Fruit fly (Drosophila melanogaster) whole organism, pupa: Measurements from ENCODE around the gene CG42587.
"Not testable (repeated sequence)": the region's sequence is repeated elsewhere in the genome, so short reads cannot be mapped to it uniquely, and the experiment has no call there.

ENCODE experiments used
- CG10348 ChIP-seq: fragments of 200-800 bp; sonication (Bioruptor generic); IDR thresholded peaks from 2 replicates; pipeline ENCODE4 v1.3.6; 2022; ENCODE audit warnings: missing biosample characterization, missing genetic modification characterization
- CG13204 ChIP-seq: fragments of 200-800 bp; sonication (Bioruptor generic); optimal IDR thresholded peaks from 2 replicates; lab custom pipeline; 2018; ENCODE audit warnings: missing biosample characterization, mild to moderate bottlenecking, missing genetic modification characterization, moderate library complexity
- CG14655 ChIP-seq: fragments of 200-800 bp; sonication (Bioruptor generic); optimal IDR thresholded peaks from 3 replicates; lab custom pipeline; 2017; ENCODE audit warnings: mild to moderate bottlenecking, missing biosample characterization, missing genetic modification reagents, missing genetic modification characterization
- CG15710 ChIP-seq: fragments of 200-800 bp; sonication (Bioruptor generic); optimal IDR thresholded peaks from 2 replicates; lab custom pipeline; 2018; ENCODE audit warnings: missing biosample characterization, mild to moderate bottlenecking, missing genetic modification characterization, moderate library complexity
- CG32121 ChIP-seq: fragments of 200-800 bp; sonication (Bioruptor generic); IDR thresholded peaks from 2 replicates; pipeline ENCODE4 v1.3.6; 2022; ENCODE audit warnings: missing biosample characterization, missing genetic modification characterization
- CG34367 ChIP-seq: fragments of 200-800 bp; sonication (Bioruptor generic); optimal IDR thresholded peaks from 2 replicates; lab custom pipeline; 2018; ENCODE audit warnings: missing biosample characterization, mild to moderate bottlenecking, missing genetic modification characterization
- CG4496 ChIP-seq: fragments of 200-800 bp; sonication (Bioruptor generic); IDR thresholded peaks from 3 replicates; pipeline ENCODE4 v1.3.6; 2022; ENCODE audit warnings: missing biosample characterization, missing genetic modification characterization
- CG8159 ChIP-seq: fragments of 200-800 bp; sonication (Bioruptor generic); optimal IDR thresholded peaks from 3 replicates; lab custom pipeline; 2018; ENCODE audit warnings: missing biosample characterization, mild to moderate bottlenecking, missing genetic modification characterization, moderate library complexity
- CG8301 ChIP-seq: fragments of 200-800 bp; sonication (Bioruptor generic); optimal IDR thresholded peaks from 2 replicates; lab custom pipeline; 2018; ENCODE audit warnings: missing biosample characterization, mild to moderate bottlenecking, missing genetic modification characterization
- CG9948 ChIP-seq: fragments of 200-800 bp; sonication (Bioruptor generic); optimal IDR thresholded peaks from 2 replicates; lab custom pipeline; 2018; ENCODE audit warnings: missing biosample characterization, mild to moderate bottlenecking, missing genetic modification characterization, moderate library complexity
- D1 ChIP-seq: fragments of 200-800 bp; sonication (Bioruptor generic); optimal IDR thresholded peaks from 2 replicates; lab custom pipeline; 2018; ENCODE audit warnings: missing biosample characterization, mild to moderate bottlenecking, missing genetic modification characterization, moderate library complexity
- EcR ChIP-seq: fragments of 200-800 bp; sonication (Bioruptor generic); optimal IDR thresholded peaks from 3 replicates; lab custom pipeline; 2019; ENCODE audit warnings: missing biosample characterization, missing genetic modification characterization, mild to moderate bottlenecking, moderate library complexity, missing genetic modification reagents
- Ets98B ChIP-seq: fragments of 200-800 bp; sonication (Bioruptor generic); IDR thresholded peaks from 2 replicates; pipeline ENCODE4 v1.3.6; 2022; ENCODE audit warnings: missing biosample characterization, missing genetic modification characterization
- Pif1A ChIP-seq: fragments of 200-800 bp; sonication (Bioruptor generic); optimal IDR thresholded peaks from 3 replicates; lab custom pipeline; 2016; ENCODE audit warnings: missing biosample characterization, missing genetic modification characterization
- Pif1B ChIP-seq: fragments of 200-800 bp; sonication (Bioruptor generic); optimal IDR thresholded peaks from 3 replicates; lab custom pipeline; 2016; ENCODE audit warnings: missing biosample characterization, missing genetic modification characterization
- Snoo ChIP-seq: fragments of 200-800 bp; sonication (Bioruptor generic); optimal IDR thresholded peaks from 3 replicates; lab custom pipeline; 2017; ENCODE audit warnings: missing biosample characterization, mild to moderate bottlenecking, missing genetic modification characterization, inconsistent platforms
- fd96Ca ChIP-seq: fragments of 200-800 bp; sonication (Bioruptor generic); IDR thresholded peaks from 3 replicates; pipeline ENCODE4 v1.3.6; 2022; ENCODE audit warnings: missing biosample characterization, missing genetic modification characterization
- gl ChIP-seq: fragments of 200-800 bp; sonication (Bioruptor generic); optimal IDR thresholded peaks from 2 replicates; lab custom pipeline; 2018; ENCODE audit warnings: missing biosample characterization, mild to moderate bottlenecking, missing genetic modification characterization
- rn ChIP-seq: fragments of 200-800 bp; sonication (Bioruptor generic); IDR thresholded peaks from 2 replicates; pipeline ENCODE4 v1.3.6; 2022; ENCODE audit warnings: missing biosample characterization, missing genetic modification characterization

The CG42587 gene

DNA sequence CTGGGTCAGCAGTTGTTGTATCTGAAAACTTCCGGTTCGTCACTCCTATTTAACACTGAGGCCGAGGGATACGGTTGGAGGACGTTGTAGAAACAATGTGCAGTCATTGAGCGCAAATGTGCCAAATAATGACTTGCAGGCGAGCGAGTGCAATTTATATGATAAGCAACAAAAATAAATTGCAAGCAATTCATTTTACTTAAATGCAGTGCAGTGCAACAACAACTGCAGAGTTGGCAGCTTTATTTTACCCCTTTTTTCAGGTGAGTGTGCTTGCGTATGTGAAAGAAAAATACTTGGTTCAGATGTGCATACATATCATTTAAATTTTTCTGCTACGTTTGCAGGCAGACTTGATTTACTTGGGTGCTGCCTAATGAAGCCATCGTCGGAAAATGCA is 1.1 kb upstream of the CG42587 start:
- TF ChIP-seq Pif1B (GFP tag; lab: Kevin White, UChicago): no peak
- no peak for TF ChIP-seq Snoo (tag; lab: Kevin White, UChicago)
- no peak for TF ChIP-seq CG4496 (GFP tag; lab: Robert Waterston, UW)
- no peak for TF ChIP-seq CG10348
- TF ChIP-seq Pif1A (GFP tag; lab: Kevin White, UChicago): no peak
- no peak for TF ChIP-seq fd96Ca (GFP tag; lab: Robert Waterston, UW)
- TF ChIP-seq CG13204 (GFP tag; lab: Kevin White, UChicago): no peak
- no peak for TF ChIP-seq rn
- TF ChIP-seq CG8159 (tag; lab: Kevin White, UChicago): no peak
- no peak for TF ChIP-seq CG34367
- no peak for TF ChIP-seq Ets98B (GFP tag; lab: Robert Waterston, UW)
- TF ChIP-seq gl: no peak
- no peak for TF ChIP-seq D1 (tag; lab: Kevin White, UChicago)
- no peak for TF ChIP-seq CG9948 (tag; lab: Kevin White, UChicago)
- no peak for TF ChIP-seq CG15710
- no peak for TF ChIP-seq EcR (GFP tag; lab: Kevin White, UChicago)
- TF ChIP-seq CG8301: no peak

DNA sequence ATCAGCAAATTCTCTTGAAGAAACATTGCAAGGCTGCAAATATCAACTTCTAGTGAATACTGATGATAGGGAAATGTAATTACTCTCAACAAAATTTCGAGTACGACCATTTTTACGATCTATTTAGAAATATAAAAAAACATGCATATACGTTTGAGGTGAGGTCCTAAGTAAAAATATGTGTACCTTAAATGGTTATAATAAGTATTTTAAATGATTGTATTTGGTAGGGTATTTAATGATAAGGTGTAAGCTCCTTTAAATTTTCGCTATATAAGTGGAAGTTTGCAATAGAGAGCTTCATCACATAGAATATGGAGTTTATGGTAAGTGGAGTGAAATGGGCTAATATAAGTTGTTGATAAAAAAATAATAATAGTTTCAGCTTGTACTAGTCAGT is 889 bp downstream of the CG42587 start, which contains the start of gene CG42681:
Gene CG42681 (plus strand): TSS at position 301 of the 400 bp plus-strand sequence.
- TF ChIP-seq Snoo (tag; lab: Kevin White, UChicago): no peak
- no peak for TF ChIP-seq rn
- TF ChIP-seq CG4496 (GFP tag; lab: Robert Waterston, UW): no peak

DNA sequence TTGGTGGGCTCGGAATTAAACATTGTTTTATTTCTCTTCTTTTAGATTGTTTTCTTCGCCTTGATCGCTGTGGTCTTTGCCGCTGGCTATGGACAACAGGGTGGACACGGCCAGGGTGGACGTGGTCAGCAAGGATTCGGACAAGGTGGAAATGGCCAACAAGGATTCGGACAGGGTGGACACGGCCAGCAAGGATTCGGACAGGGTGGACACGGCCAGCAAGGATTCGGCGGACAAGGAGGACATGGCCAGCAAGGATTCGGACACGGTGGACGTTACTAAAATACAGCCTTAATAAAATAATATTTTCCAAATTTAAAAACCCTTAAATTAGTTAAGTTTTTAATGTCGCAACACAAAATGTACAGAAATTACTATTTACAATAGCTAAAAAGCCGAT is 1.7 kb downstream of the CG42587 start:
- no peak for TF ChIP-seq CG13204 (GFP tag; lab: Kevin White, UChicago)
- TF ChIP-seq EcR (GFP tag; lab: Kevin White, UChicago): no peak
- TF ChIP-seq gl: no peak
- no peak for TF ChIP-seq CG4496 (GFP tag; lab: Robert Waterston, UW)
- no peak for TF ChIP-seq CG10348
- TF ChIP-seq rn: no peak
- no peak for TF ChIP-seq CG14655 (GFP tag; lab: Kevin White, UChicago)
- no peak for TF ChIP-seq Ets98B (GFP tag; lab: Robert Waterston, UW)
- TF ChIP-seq fd96Ca (GFP tag; lab: Robert Waterston, UW): no peak

DNA sequence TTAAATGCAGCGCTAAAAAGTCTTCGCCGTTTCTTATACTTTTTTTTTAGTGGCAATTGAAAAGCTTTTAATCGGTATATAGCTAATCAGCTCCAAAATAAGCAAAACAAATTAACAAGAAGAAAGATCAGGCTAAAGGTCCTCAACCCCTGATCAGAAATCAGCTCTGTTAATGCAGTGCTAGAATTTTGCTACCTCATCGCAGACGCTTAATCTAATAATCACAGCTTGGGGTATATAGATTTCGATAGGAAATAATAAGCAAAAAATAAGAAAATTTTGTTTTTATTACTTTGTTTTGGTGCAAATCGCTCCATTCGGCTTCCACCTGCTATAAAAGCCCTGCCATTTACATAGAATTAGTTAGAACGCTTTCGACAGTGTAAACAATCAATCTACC is 2.1 kb downstream of the CG42587 start, which contains the start of gene CG34166:
Gene CG34166 (plus strand): TSS at position 301 of the 400 bp plus-strand sequence.
- not testable (repeated sequence) for TF ChIP-seq CG8301; Ets98B (GFP tag; lab: Robert Waterston, UW); fd96Ca (GFP tag; lab: Robert Waterston, UW)

DNA sequence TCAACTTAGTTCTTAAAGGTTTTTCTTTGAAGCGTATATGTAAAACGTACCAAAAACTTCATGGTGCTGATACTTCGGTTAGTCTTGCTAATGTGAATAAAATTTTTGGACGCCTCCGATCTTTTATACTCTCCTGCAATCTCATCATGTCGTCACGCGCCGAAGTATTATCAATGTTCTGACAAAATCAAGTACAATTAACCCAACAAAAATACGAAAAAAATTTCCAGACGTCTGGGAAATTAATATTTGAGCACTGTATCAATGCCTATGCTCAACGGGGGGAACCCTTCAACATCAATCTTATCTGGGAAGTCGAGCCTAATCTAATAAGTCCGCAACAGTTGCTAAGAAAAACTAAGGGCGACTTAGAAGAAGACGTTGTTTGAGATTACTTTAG is 3.3 kb downstream of the CG42587 start, which contains the start of gene CG42586:
Gene CG42586 (minus strand): TSS at position 101 of the 400 bp plus-strand sequence.
- TF ChIP-seq CG4496 (GFP tag; lab: Robert Waterston, UW); CG9948 (tag; lab: Kevin White, UChicago); CG15710: not testable (repeated sequence)
- TF ChIP-seq, all 21 proteins: peak for 0; not testable (repeated sequence) for 21

DNA sequence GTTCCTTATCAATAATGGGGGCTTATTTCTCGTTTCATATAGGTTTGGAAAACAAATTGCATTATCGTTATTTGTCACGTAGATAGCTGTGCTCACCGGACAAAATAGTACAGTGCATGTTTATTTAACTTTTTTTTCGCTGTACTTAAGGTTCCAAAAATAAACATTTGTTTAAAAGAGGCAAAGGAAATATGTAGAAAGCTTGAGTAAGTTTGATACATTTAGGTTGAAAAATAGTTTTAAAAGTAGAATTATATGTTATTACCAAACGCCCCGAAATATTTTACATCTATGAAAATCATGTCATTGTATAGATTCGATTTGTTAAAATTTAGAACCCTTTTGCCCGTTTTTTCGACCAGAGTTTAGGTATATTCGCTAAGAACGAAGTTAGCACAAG is 5.4 kb downstream of the CG42587 start, which contains the start of gene CG42585:
Gene CG42585 (plus strand): TSS at position 301 of the 400 bp plus-strand sequence.
- not testable (repeated sequence) for TF ChIP-seq EcR (GFP tag; lab: Kevin White, UChicago); fd96Ca (GFP tag; lab: Robert Waterston, UW); Pif1B (GFP tag; lab: Kevin White, UChicago)

DNA sequence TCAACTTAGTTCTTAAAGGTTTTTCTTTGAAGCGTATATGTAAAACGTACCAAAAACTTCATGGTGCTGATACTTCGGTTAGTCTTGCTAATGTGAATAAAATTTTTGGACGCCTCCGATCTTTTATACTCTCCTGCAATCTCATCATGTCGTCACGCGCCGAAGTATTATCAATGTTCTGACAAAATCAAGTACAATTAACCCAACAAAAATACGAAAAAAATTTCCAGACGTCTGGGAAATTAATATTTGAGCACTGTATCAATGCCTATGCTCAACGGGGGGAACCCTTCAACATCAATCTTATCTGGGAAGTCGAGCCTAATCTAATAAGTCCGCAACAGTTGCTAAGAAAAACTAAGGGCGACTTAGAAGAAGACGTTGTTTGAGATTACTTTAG is 7.3 kb downstream of the CG42587 start, which contains the start of gene CG31775:
Gene CG31775 (minus strand): TSS at position 101 of the 400 bp plus-strand sequence.
- not testable (repeated sequence) for TF ChIP-seq fd96Ca (GFP tag; lab: Robert Waterston, UW); CG32121 (GFP tag; lab: Robert Waterston, UW); CG34367

DNA sequence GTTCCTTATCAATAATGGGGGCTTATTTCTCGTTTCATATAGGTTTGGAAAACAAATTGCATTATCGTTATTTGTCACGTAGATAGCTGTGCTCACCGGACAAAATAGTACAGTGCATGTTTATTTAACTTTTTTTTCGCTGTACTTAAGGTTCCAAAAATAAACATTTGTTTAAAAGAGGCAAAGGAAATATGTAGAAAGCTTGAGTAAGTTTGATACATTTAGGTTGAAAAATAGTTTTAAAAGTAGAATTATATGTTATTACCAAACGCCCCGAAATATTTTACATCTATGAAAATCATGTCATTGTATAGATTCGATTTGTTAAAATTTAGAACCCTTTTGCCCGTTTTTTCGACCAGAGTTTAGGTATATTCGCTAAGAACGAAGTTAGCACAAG is 9.5 kb downstream of the CG42587 start, which contains the start of gene CG31835:
Gene CG31835 (plus strand): TSS at position 301 of the 400 bp plus-strand sequence.
- not testable (repeated sequence) for TF ChIP-seq gl; CG34367; EcR (GFP tag; lab: Kevin White, UChicago)
- TF ChIP-seq, all 21 proteins: peak for 0; not testable (repeated sequence) for 21

DNA sequence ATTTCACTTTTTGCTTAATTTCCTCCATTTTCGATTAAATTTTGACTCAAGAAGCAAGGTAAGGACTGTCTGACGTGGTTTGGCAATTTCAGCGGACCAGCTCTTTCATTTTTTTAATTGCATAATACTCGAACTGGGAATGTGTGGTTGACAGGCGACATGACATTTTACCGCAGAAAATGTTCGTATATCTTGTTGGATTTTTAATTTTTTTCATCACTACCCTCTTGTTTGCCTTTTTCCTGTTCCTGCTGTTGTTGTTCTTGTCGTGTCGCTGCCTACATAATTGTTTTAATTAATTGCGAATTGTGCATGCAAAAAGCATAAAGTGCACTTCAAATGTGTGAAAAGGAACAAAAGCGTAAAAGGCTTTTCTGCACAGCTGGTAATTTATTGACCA is 14.9 kb downstream of the CG42587 start, which contains the start of gene CG42685:
Gene CG42685 (minus strand): TSS at position 101 of the 400 bp plus-strand sequence.
- TF ChIP-seq Pif1B (GFP tag; lab: Kevin White, UChicago) (no peak), Pif1A (GFP tag; lab: Kevin White, UChicago) (no peak), EcR (GFP tag; lab: Kevin White, UChicago) (no peak), CG8159 (tag; lab: Kevin White, UChicago) (no peak), CG32121 (GFP tag; lab: Robert Waterston, UW) (no peak), CG34367 (no peak), CG4496 (GFP tag; lab: Robert Waterston, UW) (no peak), Snoo (tag; lab: Kevin White, UChicago) (no peak), rn (no peak), CG10348 (no peak), fd96Ca (GFP tag; lab: Robert Waterston, UW) (no peak), CG8301 (no peak), CG13204 (GFP tag; lab: Kevin White, UChicago) (no peak), CG14655 (GFP tag; lab: Kevin White, UChicago) (no peak)
